Fruit fly (Drosophila melanogaster): ENCODE data around the gene CG9967.

Gene CG9967

dm6 chr2L:2357228-2357656, at the start of gene CG9967:
CG9967 (minus strand) TSS chr2L:2357356.
- TF ChIP-seq Rfx (GFP tag; IDR thresholded peaks at IDR 0.05) (peak; percentile 24; the same call in 1 of the 2 replicates), Myb (GFP tag; optimal IDR thresholded peaks at IDR 0.05) (peak; percentile 66), Scr (GFP tag; IDR thresholded peaks at IDR 0.05; ENCODE audit: partially characterized antibody) (peak; percentile 47; the same call in 1 of the 2 replicates), hkb (optimal IDR thresholded peaks at IDR 0.05) (no peak), hkb (GFP tag; IDR thresholded peaks at IDR 0.05) (0 out of 2 replicates have a peak, but pooled peaks have one; percentile 12), Sin3A (optimal IDR thresholded peaks at IDR 0.05) (peak; percentile 47), slou (GFP tag; optimal IDR thresholded peaks at IDR 0.05) (no peak), CG10979 (tag; optimal IDR thresholded peaks at IDR 0.05) (peak; percentile 6), CG17829 (tag; optimal IDR thresholded peaks at IDR 0.05) (peak; percentile 11), nmo (GFP tag; optimal IDR thresholded peaks at IDR 0.05) (peak; percentile 29), CG7556 (GFP tag; optimal IDR thresholded peaks at IDR 0.05) (peak; percentile 8), CG17361 (GFP tag; IDR thresholded peaks at IDR 0.05) (peak; percentile 24; the same call in 1 of the 3 replicates), Bgb (GFP tag; IDR thresholded peaks at IDR 0.05; ENCODE audit: partially characterized antibody) (peak; percentile 27; the same call in 1 of the 2 replicates), sd (tag; optimal IDR thresholded peaks at IDR 0.05) (no peak), tup (GFP tag; optimal IDR thresholded peaks at IDR 0.05) (peak; percentile 7), sug (tag; optimal IDR thresholded peaks at IDR 0.05) (peak; percentile 23), CG5953 (GFP tag; IDR thresholded peaks at IDR 0.05) (no peak), tap (tag; optimal IDR thresholded peaks at IDR 0.05) (no peak), lilli (GFP tag; optimal IDR thresholded peaks at IDR 0.05) (peak; percentile 39), row (GFP tag; IDR thresholded peaks at IDR 0.05) (peak; percentile 59), gt (GFP tag; IDR thresholded peaks at IDR 0.05) (no peak), CG1603 (tag; optimal IDR thresholded peaks at IDR 0.05) (peak; percentile 6), CG12155 (GFP tag; optimal IDR thresholded peaks at IDR 0.05) (peak; percentile 13), dysf (GFP tag; IDR thresholded peaks at IDR 0.05) (no peak), Dp (GFP tag; optimal IDR thresholded peaks at IDR 0.05) (peak; percentile 86), unc-4 (GFP tag; IDR thresholded peaks at IDR 0.05; ENCODE audit: partially characterized antibody) (peak; percentile 51; the same call in 1 of the 2 replicates), CG2202 (tag; optimal IDR thresholded peaks at IDR 0.05) (no peak), dati (GFP tag; IDR thresholded peaks at IDR 0.05) (no peak), sr (GFP tag; IDR thresholded peaks at IDR 0.05) (no peak), pzg (GFP tag; optimal IDR thresholded peaks at IDR 0.05) (peak; percentile 53), CG17186 (GFP tag; optimal IDR thresholded peaks at IDR 0.05) (peak; percentile 36), sens-2 (GFP tag; IDR thresholded peaks at IDR 0.05) (peak; percentile 58), bbx (GFP tag; IDR thresholded peaks at IDR 0.05; ENCODE audit: partially characterized antibody) (0 out of 2 replicates have a peak, but pooled peaks have one; percentile 21), D19A (tag; optimal IDR thresholded peaks at IDR 0.05) (peak; percentile 4), zen (tag; optimal IDR thresholded peaks at IDR 0.05) (peak; percentile 9), ab (GFP tag; optimal IDR thresholded peaks at IDR 0.05) (no peak), CG12299 (tag; optimal IDR thresholded peaks at IDR 0.05) (no peak), CG6683 (GFP tag; optimal IDR thresholded peaks at IDR 0.05) (no peak), Doc3 (GFP tag; IDR thresholded peaks at IDR 0.05; ENCODE audit: partially characterized antibody) (0 out of 3 replicates have a peak, but pooled peaks have one; percentile 41), CG15514 (GFP tag; optimal IDR thresholded peaks at IDR 0.05) (peak; percentile 88), CG4617 (GFP tag; optimal IDR thresholded peaks at IDR 0.05; ENCODE audit: borderline replicate concordance) (peak; percentile 17), CG2116 (GFP tag; optimal IDR thresholded peaks at IDR 0.05) (peak; percentile 50), CG13424 (tag; optimal IDR thresholded peaks at IDR 0.05) (peak; percentile 31), CG10267 (tag; optimal IDR thresholded peaks at IDR 0.05) (peak; percentile 90), NC2α (GFP tag; optimal IDR thresholded peaks at IDR 0.05) (no peak), HLH4C (GFP tag; IDR thresholded peaks at IDR 0.05; ENCODE audit: partially characterized antibody) (no peak), CG18599 (GFP tag; optimal IDR thresholded peaks at IDR 0.05) (no peak), Mad (GFP tag; optimal IDR thresholded peaks at IDR 0.05) (peak; percentile 35), CG15601 (tag; optimal IDR thresholded peaks at IDR 0.05) (peak; percentile 34), E2f2 (GFP tag; IDR thresholded peaks at IDR 0.05) (peak; percentile 87)
